Worm (Caenorhabditis elegans) whole organism, young adult: ENCODE results near the gene T25B9.2.

Experiments
- B0019.2 ChIP-seq: fragments of 200-800 bp; sonication (Bioruptor generic); conservative IDR thresholded peaks from 2 replicates; pipeline ENCODE4 v1.3.6; 2022; ENCODE audit warnings: missing genetic modification reagents, missing genetic modification characterization, missing compliant biosample characterization
- C06A6.2 ChIP-seq: fragments of 200-800 bp; sonication (Bioruptor generic); conservative IDR thresholded peaks from 2 replicates; pipeline ENCODE4 v1.3.6; 2022; ENCODE audit warnings: missing genetic modification characterization, missing compliant biosample characterization
- D2030.7 ChIP-seq: fragments of 200-800 bp; sonication (Bioruptor generic); IDR thresholded peaks from 2 replicates; pipeline ENCODE4 v1.3.6; 2022; ENCODE audit warnings: missing genetic modification reagents, missing genetic modification characterization, missing compliant biosample characterization
- F10E7.11 ChIP-seq: sonication (generic microtip); optimal IDR thresholded peaks from 2 replicates; lab custom pipeline; 2017; ENCODE audit warnings: mild to moderate bottlenecking, missing genetic modification characterization, moderate library complexity, missing compliant biosample characterization
- F22D6.2 ChIP-seq: sonication (generic microtip); optimal IDR thresholded peaks from 2 replicates; lab custom pipeline; 2016; ENCODE audit warnings: mild to moderate bottlenecking, missing genetic modification characterization, missing compliant biosample characterization
- F37B4.10 ChIP-seq: fragments of 200-800 bp; sonication (Bioruptor generic); IDR thresholded peaks from 2 replicates; pipeline ENCODE4 v1.3.6; 2022; ENCODE audit warnings: missing genetic modification characterization, missing compliant biosample characterization
- F39B2.1 ChIP-seq: fragments of 200-800 bp; sonication (Bioruptor generic); IDR thresholded peaks from 2 replicates; pipeline ENCODE4 v1.3.6; 2022; ENCODE audit warnings: missing genetic modification reagents, missing genetic modification characterization, missing compliant biosample characterization
- F52B5.7 ChIP-seq: sonication (generic microtip); optimal IDR thresholded peaks from 2 replicates; lab custom pipeline; 2016; ENCODE audit warnings: mild to moderate bottlenecking, missing genetic modification characterization, missing compliant biosample characterization
- F57C9.4 ChIP-seq: sonication (generic microtip); optimal IDR thresholded peaks from 2 replicates; lab custom pipeline; 2017; ENCODE audit warnings: mild to moderate bottlenecking, missing genetic modification characterization, missing compliant biosample characterization
- K11D2.4 ChIP-seq: fragments of 200-800 bp; sonication (Bioruptor generic); IDR thresholded peaks from 2 replicates; pipeline ENCODE4 v1.3.6; 2022; ENCODE audit warnings: missing genetic modification reagents, missing genetic modification characterization, missing compliant biosample characterization
- K12H6.12 ChIP-seq: fragments of 200-800 bp; sonication (Bioruptor generic); optimal IDR thresholded peaks from 2 replicates; lab custom pipeline; 2018; ENCODE audit warnings: mild to moderate bottlenecking, missing genetic modification characterization, missing compliant biosample characterization
- Y56A3A.18 ChIP-seq: fragments of 200-800 bp; sonication (Bioruptor generic); IDR thresholded peaks from 2 replicates; pipeline ENCODE4 v1.3.6; 2022; ENCODE audit warnings: missing genetic modification reagents, missing genetic modification characterization, missing compliant biosample characterization
- Y67H2A.10 ChIP-seq: fragments of 200-800 bp; sonication (Bioruptor generic); conservative IDR thresholded peaks from 2 replicates; pipeline ENCODE4 v1.3.6; 2022; ENCODE audit warnings: missing genetic modification reagents, missing genetic modification characterization, missing compliant biosample characterization
- ama-1 ChIP-seq, 3 experiments: fragments of 150-350 bp in 1 of 3; sonication (generic microtip) in 2 of 3; optimal IDR thresholded peaks; 2 replicates each; lab custom pipeline; 2014 to 2018; ENCODE audit warnings: missing biosample characterization in 2 of 3, missing genetic modification characterization in 2 of 3, missing genetic modification reagents in 2 of 3
- athp-1 ChIP-seq: sonication (generic microtip); optimal IDR thresholded peaks from 2 replicates; lab custom pipeline; 2017; ENCODE audit warnings: mild to moderate bottlenecking, missing genetic modification characterization, missing compliant biosample characterization
- attf-3 ChIP-seq: fragments of 200-800 bp; sonication (Bioruptor generic); conservative IDR thresholded peaks from 2 replicates; pipeline ENCODE4 v1.3.6; 2022; ENCODE audit warnings: missing genetic modification reagents, missing genetic modification characterization, missing compliant biosample characterization
- attf-5 ChIP-seq: fragments of 200-800 bp; sonication (Bioruptor generic); optimal IDR thresholded peaks from 2 replicates; lab custom pipeline; 2018; ENCODE audit warnings: mild to moderate bottlenecking, missing genetic modification characterization, missing compliant biosample characterization
- bed-1 ChIP-seq: fragments of 200-800 bp; sonication (Bioruptor generic); IDR thresholded peaks from 2 replicates; pipeline ENCODE4 v1.3.6; 2022; ENCODE audit warnings: missing genetic modification reagents, missing genetic modification characterization, missing compliant biosample characterization
- bed-2 ChIP-seq: fragments of 200-800 bp; sonication (Bioruptor generic); IDR thresholded peaks from 2 replicates; pipeline ENCODE4 v1.3.6; 2022; ENCODE audit warnings: missing genetic modification reagents, missing genetic modification characterization, missing compliant biosample characterization
- ceh-58 ChIP-seq: fragments of 200-800 bp; sonication (Bioruptor generic); IDR thresholded peaks from 2 replicates; pipeline ENCODE4 v1.3.6; 2022; ENCODE audit warnings: missing genetic modification characterization, missing compliant biosample characterization
- ceh-79 ChIP-seq: sonication (generic microtip); optimal IDR thresholded peaks from 2 replicates; lab custom pipeline; 2017; ENCODE audit warnings: mild to moderate bottlenecking, missing genetic modification characterization, missing compliant biosample characterization
- ceh-91 ChIP-seq: fragments of 200-800 bp; sonication (Bioruptor generic); IDR thresholded peaks from 2 replicates; pipeline ENCODE4 v1.3.6; 2022; ENCODE audit warnings: missing genetic modification reagents, missing genetic modification characterization, missing compliant biosample characterization
- dox-1 ChIP-seq: fragments of 200-800 bp; sonication (Bioruptor generic); IDR thresholded peaks from 2 replicates; pipeline ENCODE4 v1.3.6; 2022; ENCODE audit warnings: missing genetic modification reagents, missing genetic modification characterization, missing compliant biosample characterization
- dpff-1 ChIP-seq: sonication (generic microtip); optimal IDR thresholded peaks from 2 replicates; lab custom pipeline; 2017; ENCODE audit warnings: mild to moderate bottlenecking, missing genetic modification characterization, missing compliant biosample characterization
- dpl-1 ChIP-seq: fragments of 150-350 bp; optimal IDR thresholded peaks from 2 replicates; lab custom pipeline; 2014; ENCODE audit warnings: missing biosample characterization, missing genetic modification reagents, missing genetic modification characterization
- hmg-20 ChIP-seq: fragments of 200-800 bp; sonication (Bioruptor generic); IDR thresholded peaks from 2 replicates; pipeline ENCODE4 v1.3.6; 2022; ENCODE audit warnings: missing genetic modification reagents, missing genetic modification characterization, missing compliant biosample characterization
- hrde-1 ChIP-seq: sonication (generic microtip); optimal IDR thresholded peaks from 2 replicates; lab custom pipeline; 2016; ENCODE audit warnings: missing genetic modification characterization, mild to moderate bottlenecking, missing compliant biosample characterization, moderate library complexity, missing genotype, missing genetic modification reagents, borderline replicate concordance
- lag-1 ChIP-seq: fragments of 200-800 bp; sonication (Bioruptor generic); IDR thresholded peaks from 2 replicates; pipeline ENCODE4 v1.3.6; 2022; ENCODE audit warnings: missing genetic modification reagents, missing genetic modification characterization, missing compliant biosample characterization
- let-526 ChIP-seq: fragments of 200-800 bp; sonication (Bioruptor generic); IDR thresholded peaks from 2 replicates; pipeline ENCODE4 v1.3.6; 2022; ENCODE audit warnings: missing genetic modification reagents, missing genetic modification characterization, missing compliant biosample characterization
- let-607 ChIP-seq, 2 experiments: fragments of 200-800 bp in 1 of 2; sonication (Bioruptor generic) in 1 of 2; sonication (generic microtip) in 1 of 2; optimal IDR thresholded peaks; 2 replicates each; lab custom pipeline; 2016 to 2018; ENCODE audit warnings: mild to moderate bottlenecking in 2 of 2, missing compliant biosample characterization in 2 of 2, missing genetic modification characterization in 2 of 2, moderate library complexity in 2 of 2, missing genotype in 1 of 2
- lin-35 ChIP-seq, 3 experiments: fragments of 150-350 bp in 2 of 3; sonication (generic microtip) in 1 of 3; optimal IDR thresholded peaks; 2 replicates each; lab custom pipeline; 2014 to 2018; ENCODE audit warnings: missing biosample characterization in 3 of 3, missing genetic modification characterization in 3 of 3, missing genetic modification reagents in 3 of 3
- lin-54 ChIP-seq: fragments of 200-800 bp; sonication (Bioruptor generic); optimal IDR thresholded peaks from 2 replicates; lab custom pipeline; 2018; ENCODE audit warnings: mild to moderate bottlenecking, missing genetic modification characterization, missing compliant biosample characterization
- mes-4 ChIP-seq: sonication (generic microtip); optimal IDR thresholded peaks from 2 replicates; lab custom pipeline; 2016; ENCODE audit warnings: missing genotype, missing genetic modification characterization, missing compliant biosample characterization
- nfya-1 ChIP-seq: sonication (generic microtip); optimal IDR thresholded peaks from 2 replicates; lab custom pipeline; 2017; ENCODE audit warnings: antibody characterized with exemption, missing compliant biosample characterization, missing genetic modification characterization, borderline replicate concordance; ENCODE audit not compliant: insufficient read depth
- nfyb-1 ChIP-seq: fragments of 200-800 bp; sonication (Bioruptor generic); IDR thresholded peaks from 2 replicates; pipeline ENCODE4 v1.3.6; 2022; ENCODE audit warnings: missing genetic modification reagents, missing genetic modification characterization, missing compliant biosample characterization
- nhr-80 ChIP-seq: sonication (generic microtip); optimal IDR thresholded peaks from 2 replicates; lab custom pipeline; 2016; ENCODE audit warnings: missing genetic modification characterization, missing compliant biosample characterization
- nhr-90 ChIP-seq: sonication (generic microtip); optimal IDR thresholded peaks from 2 replicates; lab custom pipeline; 2016; ENCODE audit warnings: missing genotype, mild to moderate bottlenecking, missing genetic modification characterization, missing compliant biosample characterization
- pha-4 ChIP-seq: fragments of 150-350 bp; sonication (generic microtip); optimal IDR thresholded peaks from 2 replicates; lab custom pipeline; 2014; ENCODE audit warnings: missing biosample characterization, missing genetic modification reagents, missing genetic modification characterization
- repo-1 ChIP-seq: sonication (generic microtip); optimal IDR thresholded peaks from 2 replicates; lab custom pipeline; 2017; ENCODE audit warnings: mild to moderate bottlenecking, missing genetic modification characterization, missing compliant biosample characterization
- rpc-1 ChIP-seq, 2 experiments: fragments of 150-350 bp in 1 of 2; sonication (generic microtip) in 1 of 2; optimal IDR thresholded peaks; 2 replicates each; lab custom pipeline; 2014 to 2018; ENCODE audit warnings: missing biosample characterization in 1 of 2, missing genetic modification characterization in 1 of 2, missing genetic modification reagents in 1 of 2, missing genotype in 1 of 2
- snpc-1.3 ChIP-seq: sonication (generic microtip); optimal IDR thresholded peaks from 2 replicates; lab custom pipeline; 2017; ENCODE audit warnings: missing genetic modification characterization, mild to moderate bottlenecking, missing compliant biosample characterization, antibody characterized with exemption, moderate library complexity, missing genotype, missing genetic modification reagents; ENCODE audit not compliant: insufficient read depth
- sptf-2 ChIP-seq: fragments of 200-800 bp; sonication (Bioruptor generic); optimal IDR thresholded peaks from 2 replicates; lab custom pipeline; 2018; ENCODE audit warnings: mild to moderate bottlenecking, missing genetic modification characterization, missing compliant biosample characterization
- tbx-9 ChIP-seq: sonication (generic microtip); optimal IDR thresholded peaks from 2 replicates; lab custom pipeline; 2016; ENCODE audit warnings: borderline replicate concordance, missing genetic modification characterization, inconsistent platforms, missing compliant biosample characterization
- ztf-26 ChIP-seq: sonication (generic microtip); optimal IDR thresholded peaks from 2 replicates; lab custom pipeline; 2017; ENCODE audit warnings: missing genetic modification characterization, missing compliant biosample characterization
- ztf-6 ChIP-seq: fragments of 200-800 bp; sonication (Bioruptor generic); IDR thresholded peaks from 2 replicates; pipeline ENCODE4 v1.3.6; 2022; ENCODE audit warnings: missing genetic modification reagents, missing genetic modification characterization, missing compliant biosample characterization

T25B9.2 gene

ce11 chrIV:10750041-10750440 lies 1.6 kb downstream of the T25B9.2 start, which contains the start of gene T25B9.1 (continued):
- TF ChIP-seq sptf-2: no peak
- no peak for TF ChIP-seq nfya-1 (tag; lab: Kevin White, UChicago)
- no peak for TF ChIP-seq F39B2.1 (GFP tag; lab: Robert Waterston, UW)
- TF ChIP-seq dpff-1 (tag; lab: Kevin White, UChicago): no peak
- no peak for TF ChIP-seq nhr-80 (tag; lab: Kevin White, UChicago)
- no peak for TF ChIP-seq F10E7.11
- TF ChIP-seq F57C9.4 (tag; lab: Kevin White, UChicago): no peak

ce11 chrIV:10745332-10745731 lies 6.3 kb downstream of the T25B9.2 start:
- TF ChIP-seq nfyb-1 (GFP tag; lab: Robert Waterston, UW) (no peak), athp-1 (no peak), ceh-79 (no peak), dpl-1 (GFP tag; lab: Kevin White, UChicago) (no peak), Y56A3A.18 (GFP tag; lab: Robert Waterston, UW) (no peak), nhr-90 (tag; lab: Kevin White, UChicago) (no peak), pha-4 (tag; lab: Kevin White, UChicago) (no peak), lin-54 (GFP tag; lab: Kevin White, UChicago) (no peak), Y67H2A.10 (GFP tag; lab: Robert Waterston, UW) (no peak), ama-1 (optimal IDR thresholded peaks at IDR 0.05; lab: Kevin White, UChicago) (no peak), ama-1 (GFP tag; optimal IDR thresholded peaks at IDR 0.05; lab: Kevin White, UChicago) (no peak), F22D6.2 (tag; lab: Kevin White, UChicago) (no peak), hrde-1 (tag; lab: Kevin White, UChicago) (no peak), D2030.7 (GFP tag; lab: Robert Waterston, UW) (no peak), K11D2.4 (GFP tag; lab: Robert Waterston, UW) (no peak), lin-35 (GFP tag; optimal IDR thresholded peaks at IDR 0.05; lab: Kevin White, UChicago) (no peak), bed-2 (GFP tag; lab: Robert Waterston, UW) (no peak), snpc-1.3 (no peak), ztf-6 (no peak)

DNA sequence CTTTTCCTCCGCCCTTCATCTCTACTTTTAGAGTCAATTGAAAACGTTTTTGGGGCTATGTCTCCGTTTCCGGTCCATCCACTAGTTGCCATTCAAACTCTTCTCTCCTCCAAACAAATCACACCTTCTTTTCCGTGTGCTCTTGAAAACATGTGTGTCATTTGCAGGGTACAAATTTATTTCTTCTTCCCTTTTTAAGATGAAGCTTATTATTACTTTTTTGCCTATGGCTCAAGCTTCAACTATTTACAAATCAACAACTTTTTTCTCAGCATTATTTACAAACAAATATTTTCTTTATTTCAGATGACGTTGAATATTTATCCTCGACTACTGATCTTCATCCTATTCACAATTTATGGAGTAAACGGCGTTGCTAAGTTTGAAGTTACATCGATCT lies 7.2 kb downstream of the T25B9.2 start, which contains the start of gene T25B9.3:
Gene T25B9.3, plus strand, starts transcription at position 301 of the 400 bp plus-strand sequence.
- TF ChIP-seq K12H6.12 (tag; lab: Kevin White, UChicago) (no peak), pha-4 (tag; lab: Kevin White, UChicago) (no peak), attf-3 (GFP tag; lab: Robert Waterston, UW) (no peak), F37B4.10 (no peak), B0019.2 (GFP tag; lab: Robert Waterston, UW) (no peak), dox-1 (no peak), bed-1 (GFP tag; lab: Robert Waterston, UW) (no peak), ztf-6 (no peak), D2030.7 (GFP tag; lab: Robert Waterston, UW) (no peak)

- TF ChIP-seq let-607 (tag; optimal IDR thresholded peaks at IDR 0.05; lab: Kevin White, UChicago) (no peak), C06A6.2 (GFP tag; lab: Robert Waterston, UW) (no peak), lin-35 (GFP tag; optimal IDR thresholded peaks at IDR 0.05; lab: Kevin White, UChicago) (no peak), ceh-58 (GFP tag; lab: Robert Waterston, UW) (no peak), rpc-1 (optimal IDR thresholded peaks at IDR 0.05; lab: Kevin White, UChicago) (no peak), rpc-1 (tag; optimal IDR thresholded peaks at IDR 0.05; lab: Kevin White, UChicago) (no peak), let-526 (GFP tag; lab: Robert Waterston, UW) (no peak), attf-5 (GFP tag; lab: Kevin White, UChicago) (no peak), nhr-80 (tag; lab: Kevin White, UChicago) (no peak), F52B5.7 (tag; lab: Kevin White, UChicago) (no peak), ztf-26 (tag; lab: Kevin White, UChicago) (no peak), mes-4 (tag; lab: Kevin White, UChicago) (no peak), tbx-9 (tag; lab: Kevin White, UChicago) (no peak), repo-1 (tag; lab: Kevin White, UChicago) (no peak), ceh-91 (GFP tag; lab: Robert Waterston, UW) (no peak), hmg-20 (GFP tag; lab: Robert Waterston, UW) (no peak), lag-1 (no peak), bed-2 (GFP tag; lab: Robert Waterston, UW) (no peak)
Observed at ce11 chrIV:10738328-10738727, 13.3 kb downstream of the T25B9.2 start, which contains the start of gene ssp-34. Gene ssp-34 (minus strand): TSS chrIV:10738602.
